Fruit fly (Drosophila melanogaster): ENCODE results near the gene Or1a.

Gene Or1a

DNA sequence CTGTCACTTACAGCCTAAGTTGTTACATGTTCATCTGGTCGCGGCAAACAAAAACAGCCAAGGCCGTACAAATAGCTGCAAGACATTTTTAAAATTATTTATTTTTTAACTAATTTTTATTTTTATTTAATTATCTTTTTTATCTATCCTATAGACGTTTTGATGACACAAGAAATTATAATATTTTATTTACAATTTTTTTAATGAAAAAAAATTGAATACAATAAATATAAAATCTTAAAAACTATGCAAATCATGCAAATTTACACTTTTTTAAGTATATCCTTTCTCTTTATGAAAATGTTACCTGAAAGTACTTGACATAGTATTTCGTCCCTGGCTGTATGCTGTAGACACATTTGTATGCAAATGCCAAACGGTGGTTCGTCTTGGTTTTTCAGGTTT, 23.2 kb downstream of the Or1a start (continued):
- TF ChIP-seq CG17328 (GFP tag; IDR thresholded peaks at IDR 0.05) (peak; percentile 58; the same call in 1 of the 2 replicates), abd-A (tag; optimal IDR thresholded peaks at IDR 0.05) (peak; percentile 57), stc (GFP tag; IDR thresholded peaks at IDR 0.05) (peak; percentile 75), Camta (GFP tag; optimal IDR thresholded peaks at IDR 0.05) (no peak), Jarid2 (GFP tag; optimal IDR thresholded peaks at IDR 0.05) (peak; percentile 38), nerfin-2 (GFP tag; IDR thresholded peaks at IDR 0.05; ENCODE audit: partially characterized antibody) (no peak), HmgZ (tag; optimal IDR thresholded peaks at IDR 0.05) (no peak), CG14014 (GFP tag; IDR thresholded peaks at IDR 0.05) (peak; percentile 48; the same call in 1 of the 2 replicates), Dek (tag; optimal IDR thresholded peaks at IDR 0.05) (peak; percentile 76), D (optimal IDR thresholded peaks at IDR 0.05) (no peak), D (GFP tag; optimal IDR thresholded peaks at IDR 0.05) (peak; percentile 70), Hmx (GFP tag; optimal IDR thresholded peaks at IDR 0.05) (no peak), psq (GFP tag; optimal IDR thresholded peaks at IDR 0.05) (no peak), CG1024 (GFP tag; IDR thresholded peaks at IDR 0.05) (no peak), CG5245 (GFP tag; optimal IDR thresholded peaks at IDR 0.05) (no peak), CG9215 (GFP tag; IDR thresholded peaks at IDR 0.05) (no peak; the same call in 1 of the 2 replicates), dan (GFP tag; IDR thresholded peaks at IDR 0.05) (no peak), slou (GFP tag; optimal IDR thresholded peaks at IDR 0.05) (no peak), Nf-YC (tag; optimal IDR thresholded peaks at IDR 0.05) (peak; percentile 79), Xrp1 (GFP tag; IDR thresholded peaks at IDR 0.05) (peak; percentile 74), CG16779 (GFP tag; IDR thresholded peaks at IDR 0.05) (no peak), Eip74EF (GFP tag; optimal IDR thresholded peaks at IDR 0.05) (peak in 1 of 2 experiments; percentile 80), lbe (GFP tag; optimal IDR thresholded peaks at IDR 0.05) (no peak), HHEX (GFP tag; optimal IDR thresholded peaks at IDR 0.05) (peak; percentile 64), sc (optimal IDR thresholded peaks at IDR 0.05) (no peak), sc (GFP tag; optimal IDR thresholded peaks at IDR 0.05) (peak; percentile 84), CG13123 (GFP tag; optimal IDR thresholded peaks at IDR 0.05) (no peak), Hmr (GFP tag; optimal IDR thresholded peaks at IDR 0.05) (peak; percentile 78), CG34422 (GFP tag; IDR thresholded peaks at IDR 0.05) (0 out of 3 replicates have a peak, but pooled peaks have one; percentile 31), CG3163 (GFP tag; optimal IDR thresholded peaks at IDR 0.05) (no peak), CG4404 (GFP tag; IDR thresholded peaks at IDR 0.05) (peak; percentile 21; the same call in 1 of the 2 replicates), CG15696 (tag; optimal IDR thresholded peaks at IDR 0.05) (peak; percentile 45), Lim3 (GFP tag; IDR thresholded peaks at IDR 0.05) (no peak), Blimp-1 (GFP tag; optimal IDR thresholded peaks at IDR 0.05) (peak; percentile 82), amos (GFP tag; IDR thresholded peaks at IDR 0.05; ENCODE audit: partially characterized antibody) (no peak), CG12236 (GFP tag; optimal IDR thresholded peaks at IDR 0.05) (no peak), zen (tag; optimal IDR thresholded peaks at IDR 0.05) (peak; percentile 26), CG13296 (GFP tag; optimal IDR thresholded peaks at IDR 0.05) (peak; percentile 92), gem (tag; optimal IDR thresholded peaks at IDR 0.05) (peak; percentile 91), inv (GFP tag; IDR thresholded peaks at IDR 0.05; ENCODE audit: partially characterized antibody) (no peak), ham (GFP tag; IDR thresholded peaks at IDR 0.05) (no peak), fd64A (GFP tag; optimal IDR thresholded peaks at IDR 0.05) (no peak), Lhr (GFP tag; optimal IDR thresholded peaks at IDR 0.05) (no peak), CG31365 (tag; optimal IDR thresholded peaks at IDR 0.05) (no peak), tna (GFP tag; IDR thresholded peaks at IDR 0.05; ENCODE audit: partially characterized antibody) (no peak), CG11560 (tag; IDR thresholded peaks at IDR 0.05) (no peak), CG4707 (GFP tag; optimal IDR thresholded peaks at IDR 0.05) (no peak), Neu2 (GFP tag; optimal IDR thresholded peaks at IDR 0.05; ENCODE audit: borderline replicate concordance) (no peak), Atf6 (GFP tag; IDR thresholded peaks at IDR 0.05) (peak; percentile 49; the same call in 1 of the 2 replicates), tap (tag; optimal IDR thresholded peaks at IDR 0.05) (peak; percentile 78), sisA (GFP tag; IDR thresholded peaks at IDR 0.05) (no peak)
